Fruit fly (Drosophila melanogaster): Measurements from ENCODE around the gene Obp99d.

- no peak for TF ChIP-seq Dll (optimal IDR thresholded peaks at IDR 0.05)
- no peak for TF ChIP-seq psq (optimal IDR thresholded peaks at IDR 0.05)
- no peak for TF ChIP-seq usp (GFP tag; optimal IDR thresholded peaks at IDR 0.05)
- no peak for TF ChIP-seq CG8478 (optimal IDR thresholded peaks at IDR 0.05)
- TF ChIP-seq EcR (GFP tag; optimal IDR thresholded peaks at IDR 0.05): no peak
Measured at dm6 chr3R:29714314-29714713, at the start of gene Obp99d.

All from whole organism.